Fruit fly (Drosophila melanogaster): Measurements from ENCODE around the gene CG9265.

dm6 chr2L:21105127-21105526 is 33.8 kb upstream of the CG9265 start:
- TF ChIP-seq CG11617 (GFP tag; optimal IDR thresholded peaks at IDR 0.05) (no peak), ovo (GFP tag; optimal IDR thresholded peaks at IDR 0.05) (no peak), CG1620 (GFP tag; optimal IDR thresholded peaks at IDR 0.05) (no peak), cnc (optimal IDR thresholded peaks at IDR 0.05) (no peak), kay (GFP tag; ENCODE audit: borderline replicate concordance) (no peak), CG5204 (GFP tag; optimal IDR thresholded peaks at IDR 0.05) (no peak), Hr96 (GFP tag; optimal IDR thresholded peaks at IDR 0.05) (no peak), tj (GFP tag; optimal IDR thresholded peaks at IDR 0.05) (no peak), CG7101 (tag; optimal IDR thresholded peaks at IDR 0.05) (no peak), cic (GFP tag; optimal IDR thresholded peaks at IDR 0.05) (no peak), Clk (GFP tag; optimal IDR thresholded peaks at IDR 0.05) (no peak)
